Worm (Caenorhabditis elegans) whole organism, L3 larva: ENCODE results near the gene F40E10.5.

Source experiments
- R02D3.7 ChIP-seq: fragments of 150-350 bp; optimal IDR thresholded peaks from 2 replicates; lab custom pipeline; 2014; ENCODE audit warnings: missing biosample characterization, missing genetic modification characterization
- ZK546.5 ChIP-seq: sonication (generic microtip); optimal IDR thresholded peaks from 2 replicates; lab custom pipeline; 2017; ENCODE audit warnings: missing biosample characterization, missing genetic modification characterization
- ama-1 ChIP-seq: fragments of 150-350 bp; optimal IDR thresholded peaks from 2 replicates; lab custom pipeline; 2018
- ceh-16 ChIP-seq: sonication (generic microtip); optimal IDR thresholded peaks from 2 replicates; lab custom pipeline; 2017; ENCODE audit warnings: missing biosample characterization, missing genetic modification characterization
- ceh-28 ChIP-seq: fragments of 150-350 bp; optimal IDR thresholded peaks from 2 replicates; lab custom pipeline; 2014; ENCODE audit warnings: missing biosample characterization, missing genetic modification reagents, missing genetic modification characterization
- ceh-82 ChIP-seq: fragments of 150-350 bp; optimal IDR thresholded peaks from 2 replicates; lab custom pipeline; 2014; ENCODE audit warnings: missing biosample characterization, missing genetic modification characterization
- ceh-9 ChIP-seq: sonication (generic microtip); optimal IDR thresholded peaks from 2 replicates; lab custom pipeline; 2018; ENCODE audit warnings: missing biosample characterization, missing genetic modification characterization
- daf-12 ChIP-seq: fragments of 150-350 bp; optimal IDR thresholded peaks from 2 replicates; lab custom pipeline; 2014; ENCODE audit warnings: missing biosample characterization, missing genetic modification reagents, missing genetic modification characterization
- egl-5 ChIP-seq: fragments of 150-350 bp; optimal IDR thresholded peaks from 2 replicates; lab custom pipeline; 2017; ENCODE audit warnings: missing biosample characterization, missing genetic modification reagents, missing genetic modification characterization, inconsistent platforms
- elt-1 ChIP-seq: fragments of 150-350 bp; optimal IDR thresholded peaks from 2 replicates; lab custom pipeline; 2014; ENCODE audit warnings: missing biosample characterization, missing genetic modification characterization
- elt-2 ChIP-seq: sonication (generic microtip); optimal IDR thresholded peaks from 2 replicates; lab custom pipeline; 2016; ENCODE audit warnings: missing genetic modification reagents, mild to moderate bottlenecking, missing genetic modification characterization, missing compliant biosample characterization
- elt-3 ChIP-seq, 3 experiments: fragments of 150-350 bp in 1 of 3; sonication (generic microtip) in 2 of 3; optimal IDR thresholded peaks; 2 replicates in 2 of 3; 4 replicates in 1 of 3; lab custom pipeline; 2014 to 2017; ENCODE audit warnings: missing biosample characterization in 3 of 3, missing genetic modification characterization in 3 of 3
- eor-1 ChIP-seq, 2 experiments: fragments of 150-350 bp; optimal IDR thresholded peaks; 2 replicates each; lab custom pipeline; 2014 to 2018; ENCODE audit warnings: missing biosample characterization in 2 of 2, missing genetic modification characterization in 2 of 2
- fkh-2 ChIP-seq: fragments of 150-350 bp; optimal IDR thresholded peaks from 2 replicates; lab custom pipeline; 2014; ENCODE audit warnings: missing biosample characterization, missing genetic modification reagents, missing genetic modification characterization
- fos-1 ChIP-seq: fragments of 150-350 bp; optimal IDR thresholded peaks from 2 replicates; lab custom pipeline; 2014; ENCODE audit warnings: missing biosample characterization, missing genetic modification characterization
- jun-1 ChIP-seq: fragments of 150-350 bp; optimal IDR thresholded peaks from 2 replicates; lab custom pipeline; 2014; ENCODE audit warnings: missing biosample characterization, missing genetic modification reagents, missing genetic modification characterization
- lin-39 ChIP-seq: fragments of 150-350 bp; optimal IDR thresholded peaks from 2 replicates; lab custom pipeline; 2018; ENCODE audit warnings: missing biosample characterization, missing genetic modification reagents, missing genetic modification characterization
- lsy-12 ChIP-seq: sonication (generic microtip); optimal IDR thresholded peaks from 2 replicates; lab custom pipeline; 2016; ENCODE audit warnings: mild to moderate bottlenecking, missing genetic modification characterization, missing compliant biosample characterization
- mdl-1 ChIP-seq: fragments of 150-350 bp; optimal IDR thresholded peaks from 2 replicates; lab custom pipeline; 2014; ENCODE audit warnings: missing biosample characterization, missing genetic modification characterization
- nfya-1 ChIP-seq: sonication (generic microtip); optimal IDR thresholded peaks from 2 replicates; lab custom pipeline; 2017; ENCODE audit warnings: missing genetic modification characterization, mild to moderate bottlenecking, missing compliant biosample characterization, antibody characterized with exemption, moderate library complexity; ENCODE audit not compliant: insufficient read depth
- nhr-11 ChIP-seq: fragments of 150-350 bp; optimal IDR thresholded peaks from 2 replicates; lab custom pipeline; 2014; ENCODE audit warnings: missing biosample characterization, missing genetic modification characterization
- nhr-12 ChIP-seq: fragments of 150-350 bp; optimal IDR thresholded peaks from 2 replicates; lab custom pipeline; 2014; ENCODE audit warnings: missing biosample characterization, missing genetic modification characterization
- nhr-237 ChIP-seq: fragments of 150-350 bp; optimal IDR thresholded peaks from 2 replicates; lab custom pipeline; 2014; ENCODE audit warnings: missing biosample characterization, missing genetic modification characterization
- nhr-28 ChIP-seq: fragments of 150-350 bp; optimal IDR thresholded peaks from 2 replicates; lab custom pipeline; 2014; ENCODE audit warnings: missing biosample characterization, missing genetic modification characterization
- nhr-67 ChIP-seq: fragments of 150-350 bp; optimal IDR thresholded peaks from 2 replicates; lab custom pipeline; 2014; ENCODE audit warnings: missing biosample characterization, missing genetic modification characterization
- nhr-76 ChIP-seq: fragments of 150-350 bp; sonication (generic microtip); optimal IDR thresholded peaks from 5 replicates; lab custom pipeline; 2014; ENCODE audit warnings: missing biosample characterization, missing genetic modification characterization
- nhr-77 ChIP-seq: fragments of 150-350 bp; optimal IDR thresholded peaks from 2 replicates; lab custom pipeline; 2014; ENCODE audit warnings: missing biosample characterization, missing genetic modification characterization
- pha-4 ChIP-seq: fragments of 150-350 bp; optimal IDR thresholded peaks from 2 replicates; lab custom pipeline; 2014; ENCODE audit warnings: missing biosample characterization, missing genetic modification reagents, missing genetic modification characterization
- pqm-1 ChIP-seq: fragments of 150-350 bp; optimal IDR thresholded peaks from 2 replicates; lab custom pipeline; 2017; ENCODE audit warnings: missing biosample characterization, missing genetic modification characterization, inconsistent platforms
- sea-2 ChIP-seq: fragments of 150-350 bp; sonication (generic microtip); optimal IDR thresholded peaks from 4 replicates; lab custom pipeline; 2014; ENCODE audit warnings: missing biosample characterization, missing genetic modification reagents, missing genetic modification characterization
- skn-1 ChIP-seq: fragments of 150-350 bp; optimal IDR thresholded peaks from 2 replicates; lab custom pipeline; 2014; ENCODE audit warnings: missing biosample characterization, missing genetic modification characterization
- snpc-4 ChIP-seq: fragments of 150-350 bp; optimal IDR thresholded peaks from 2 replicates; lab custom pipeline; 2014; ENCODE audit warnings: missing biosample characterization, missing genetic modification characterization
- tbx-2 ChIP-seq: sonication (generic microtip); optimal IDR thresholded peaks from 2 replicates; lab custom pipeline; 2016; ENCODE audit warnings: mild to moderate bottlenecking, missing genetic modification characterization, missing compliant biosample characterization
- unc-62 ChIP-seq: fragments of 150-350 bp; sonication (generic microtip); optimal IDR thresholded peaks from 4 replicates; lab custom pipeline; 2014; ENCODE audit warnings: missing biosample characterization, missing genetic modification reagents, missing genetic modification characterization
- zag-1 ChIP-seq: fragments of 150-350 bp; optimal IDR thresholded peaks from 2 replicates; lab custom pipeline; 2014; ENCODE audit warnings: missing biosample characterization, missing genetic modification characterization
- ztf-4 ChIP-seq: fragments of 150-350 bp; optimal IDR thresholded peaks from 2 replicates; lab custom pipeline; 2014; ENCODE audit warnings: missing biosample characterization, missing genetic modification characterization

The F40E10.5 gene

DNA sequence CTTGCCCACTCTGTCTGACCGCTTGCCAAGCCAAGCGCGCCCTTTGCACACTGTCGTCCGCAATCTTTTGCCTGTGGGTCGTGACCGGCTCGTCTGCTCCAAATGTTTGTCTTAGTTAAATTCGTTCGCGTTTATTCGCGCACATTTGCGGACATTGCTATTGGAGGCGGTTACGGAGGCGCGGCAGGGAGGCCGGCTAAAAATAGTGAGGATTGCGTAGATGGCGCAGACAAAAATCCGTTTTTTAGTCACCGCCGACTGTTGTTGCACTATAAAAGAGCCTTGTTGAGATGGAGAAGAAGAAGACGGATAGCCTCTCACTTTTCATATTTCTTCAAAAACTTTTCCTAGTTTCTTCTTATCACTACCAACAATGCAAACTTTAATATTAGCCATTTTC is at the start of gene F40E10.5:
Gene F40E10.5 (plus strand): TSS at position 301 of the 400 bp plus-strand sequence.
- no peak for TF ChIP-seq ceh-9
- TF ChIP-seq fos-1 (tag; lab: Kevin White, UChicago) = no peak
- no peak for TF ChIP-seq unc-62 (GFP tag; lab: Kevin White, UChicago)
- no peak for TF ChIP-seq ceh-82
- TF ChIP-seq lsy-12 (tag; lab: Kevin White, UChicago) = no peak
- TF ChIP-seq nhr-67 (tag; lab: Kevin White, UChicago) = no peak
- no peak for TF ChIP-seq egl-5 (tag; lab: Kevin White, UChicago)
- no peak for TF ChIP-seq lin-39 (tag; lab: Kevin White, UChicago)
- no peak for TF ChIP-seq daf-12 (tag; lab: Kevin White, UChicago)
- TF ChIP-seq fkh-2 (tag; lab: Kevin White, UChicago) = no peak
- TF ChIP-seq ama-1 = no peak
- no peak for TF ChIP-seq nhr-11 (tag; lab: Kevin White, UChicago)
- TF ChIP-seq ZK546.5 = no peak
- no peak for TF ChIP-seq eor-1 (tag; optimal IDR thresholded peaks at IDR 0.05; lab: Kevin White, UChicago)
- TF ChIP-seq, all 47 proteins: peak for 0

ce11 chrX:14652058-14652457 is 49.5 kb upstream of the F40E10.5 start:
- no peak for TF ChIP-seq nhr-12 (tag; lab: Kevin White, UChicago)
- no peak for TF ChIP-seq ZK546.5
- TF ChIP-seq nhr-28 = no peak
- TF ChIP-seq elt-2 (tag; lab: Kevin White, UChicago) = no peak
- TF ChIP-seq daf-12 (tag; lab: Kevin White, UChicago) = no peak
- no peak for TF ChIP-seq egl-5 (tag; lab: Kevin White, UChicago)
- no peak for TF ChIP-seq nhr-76 (tag; lab: Kevin White, UChicago)
- no peak for TF ChIP-seq pqm-1 (tag; lab: Kevin White, UChicago)
- no peak for TF ChIP-seq eor-1 (tag; optimal IDR thresholded peaks at IDR 0.05; lab: Kevin White, UChicago)
- TF ChIP-seq ztf-4 = no peak
- no peak for TF ChIP-seq nhr-77 (tag; lab: Kevin White, UChicago)
- no peak for TF ChIP-seq nhr-237
- TF ChIP-seq zag-1 (tag; lab: Kevin White, UChicago) = no peak
- TF ChIP-seq sea-2 = no peak
- no peak for TF ChIP-seq ceh-28

ce11 chrX:14653486-14653885 is 48.1 kb upstream of the F40E10.5 start:
- no peak for TF ChIP-seq ceh-16 (tag; lab: Kevin White, UChicago)
- TF ChIP-seq lin-39 (tag; lab: Kevin White, UChicago) = peak; percentile 22
- TF ChIP-seq elt-3 (tag; optimal IDR thresholded peaks at IDR 0.05; lab: Kevin White, UChicago) = no peak
- TF ChIP-seq mdl-1 (tag; lab: Kevin White, UChicago) = no peak
- peak; percentile 0 for TF ChIP-seq nhr-11 (tag; lab: Kevin White, UChicago)

ce11 chrX:14654668-14655067 is 46.9 kb upstream of the F40E10.5 start, which contains the start of gene syg-2:
Gene syg-2, plus strand, starts transcription at chrX:14654968.
- TF ChIP-seq elt-1 (tag; lab: Kevin White, UChicago) = no peak
- no peak for TF ChIP-seq nhr-11 (tag; lab: Kevin White, UChicago)
- no peak for TF ChIP-seq nfya-1 (tag; lab: Kevin White, UChicago)
- TF ChIP-seq skn-1 (tag; lab: Kevin White, UChicago) = no peak
- TF ChIP-seq pha-4 (tag; lab: Kevin White, UChicago) = no peak
- no peak for TF ChIP-seq ama-1
- no peak for TF ChIP-seq R02D3.7 (tag; lab: Kevin White, UChicago)
- no peak for TF ChIP-seq jun-1 (tag; lab: Kevin White, UChicago)
- no peak for TF ChIP-seq tbx-2

ce11 chrX:14657445-14657844 is 44.1 kb upstream of the F40E10.5 start:
- TF ChIP-seq snpc-4 = no peak
- TF ChIP-seq R02D3.7 (tag; lab: Kevin White, UChicago) = no peak
- no peak for TF ChIP-seq mdl-1 (tag; lab: Kevin White, UChicago)
- no peak for TF ChIP-seq nhr-77 (tag; lab: Kevin White, UChicago)
